Worm (Caenorhabditis elegans) whole organism, midembryonic: ENCODE measurements around the gene clec-179.

Experiments used
- T22C8.4 ChIP-seq: fragments of 200-800 bp; sonication (Bioruptor generic); IDR thresholded peaks from 2 replicates; pipeline ENCODE4 v1.3.6; 2022; ENCODE audit warnings: missing genetic modification characterization, missing compliant biosample characterization
- cog-1 ChIP-seq: sonication (generic microtip); optimal IDR thresholded peaks from 2 replicates; lab custom pipeline; 2016; ENCODE audit warnings: missing genetic modification characterization, missing compliant biosample characterization
- flt-1 ChIP-seq: fragments of 200-800 bp; sonication (Bioruptor generic); IDR thresholded peaks from 2 replicates; pipeline ENCODE4 v1.3.6; 2022; ENCODE audit warnings: missing genetic modification characterization, missing compliant biosample characterization
- klf-2 ChIP-seq: fragments of 200-800 bp; sonication (Bioruptor generic); conservative IDR thresholded peaks from 2 replicates; pipeline ENCODE4 v1.3.6; 2022; ENCODE audit warnings: missing genetic modification reagents, missing genetic modification characterization, missing compliant biosample characterization
- med-1 ChIP-seq: sonication (generic microtip); optimal IDR thresholded peaks from 2 replicates; lab custom pipeline; 2017; ENCODE audit warnings: missing genetic modification characterization, mild to moderate bottlenecking, missing compliant biosample characterization, antibody characterized with exemption, missing genetic modification reagents; ENCODE audit not compliant: insufficient read depth
- ref-1 ChIP-seq: fragments of 200-800 bp; sonication (Bioruptor generic); conservative IDR thresholded peaks from 2 replicates; pipeline ENCODE4 v1.3.6; 2022; ENCODE audit warnings: missing genetic modification reagents, missing genetic modification characterization, missing compliant biosample characterization
- ztf-23 ChIP-seq: fragments of 200-800 bp; sonication (Bioruptor generic); IDR thresholded peaks from 2 replicates; pipeline ENCODE4 v1.3.6; 2022; ENCODE audit warnings: missing genetic modification reagents, missing genetic modification characterization, missing compliant biosample characterization

DNA sequence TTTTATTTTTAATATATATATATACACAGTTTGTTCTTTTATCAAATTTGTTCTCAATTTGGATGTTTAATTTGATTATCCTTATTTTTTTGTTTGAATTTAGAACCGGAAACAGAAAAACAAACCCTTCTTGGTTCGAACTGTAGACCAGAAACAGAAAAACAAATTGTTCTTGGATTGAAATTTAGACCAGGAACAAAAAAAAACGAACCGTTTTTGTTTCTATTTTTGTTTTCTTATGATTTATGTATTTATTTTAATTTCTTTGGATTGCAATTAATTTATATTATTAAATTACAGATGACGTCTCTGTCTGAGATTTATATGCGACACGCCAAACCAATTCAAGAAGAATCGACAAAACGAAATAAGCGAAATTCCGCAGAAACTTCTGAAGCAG is 9.2 kb downstream of the clec-179 start, which contains the start of gene C42D4.19:
- TF ChIP-seq ref-1 (GFP tag; lab: Robert Waterston, UW) (no peak), klf-2 (GFP tag; lab: Robert Waterston, UW) (no peak), med-1 (no peak), cog-1 (tag; lab: Kevin White, UChicago) (no peak), ztf-23 (GFP tag; lab: Robert Waterston, UW) (no peak), flt-1 (no peak), T22C8.4 (GFP tag; lab: Robert Waterston, UW) (no peak)
